Fruit fly (Drosophila melanogaster): ENCODE measurements around the gene larp.

larp gene

dm6 chr3R:28326150-28326965 lies 9.9 kb downstream of the larp start:
- TF ChIP-seq Hr96 (GFP tag; optimal IDR thresholded peaks at IDR 0.05) = peak; percentile 98
- TF ChIP-seq bab1 (GFP tag; optimal IDR thresholded peaks at IDR 0.05) = peak; percentile 98
- peak; percentile 96 for TF ChIP-seq CG7101 (tag; optimal IDR thresholded peaks at IDR 0.05)
- TF ChIP-seq CG11617 (GFP tag; optimal IDR thresholded peaks at IDR 0.05) = peak; percentile 97
- TF ChIP-seq CG1620 (GFP tag; optimal IDR thresholded peaks at IDR 0.05) = peak; percentile 92
- peak; percentile 55 for TF ChIP-seq kay (GFP tag; ENCODE audit: borderline replicate concordance)
- no peak for TF ChIP-seq cnc (optimal IDR thresholded peaks at IDR 0.05)
- TF ChIP-seq pad (GFP tag; optimal IDR thresholded peaks at IDR 0.05) = peak; percentile 84
- peak; percentile 87 for TF ChIP-seq cic (GFP tag; optimal IDR thresholded peaks at IDR 0.05)
- TF ChIP-seq CG7045 (GFP tag; optimal IDR thresholded peaks at IDR 0.05) = peak; percentile 98
- peak; percentile 96 for TF ChIP-seq CG33017 (tag; optimal IDR thresholded peaks at IDR 0.05)
- peak; percentile 97 for TF ChIP-seq CG5204 (GFP tag; optimal IDR thresholded peaks at IDR 0.05)
- TF ChIP-seq ovo (GFP tag; optimal IDR thresholded peaks at IDR 0.05) = peak; percentile 85
- peak; percentile 97 for TF ChIP-seq tj (GFP tag; optimal IDR thresholded peaks at IDR 0.05)
- peak; percentile 94 for TF ChIP-seq Clk (GFP tag; optimal IDR thresholded peaks at IDR 0.05)
- TF ChIP-seq Mnt (GFP tag; optimal IDR thresholded peaks at IDR 0.05) = peak; percentile 94
- peak; percentile 95 for TF ChIP-seq Crg-1 (GFP tag; optimal IDR thresholded peaks at IDR 0.05)
- peak; percentile 96 for TF ChIP-seq CG12768 (GFP tag; optimal IDR thresholded peaks at IDR 0.05)
- TF ChIP-seq toe (GFP tag; optimal IDR thresholded peaks at IDR 0.05) = peak; percentile 96
- TF ChIP-seq CG14711 (tag; optimal IDR thresholded peaks at IDR 0.05) = peak; percentile 94

- TF ChIP-seq CG7101 (tag; optimal IDR thresholded peaks at IDR 0.05) (no peak), cnc (optimal IDR thresholded peaks at IDR 0.05) (no peak), tj (GFP tag; optimal IDR thresholded peaks at IDR 0.05) (no peak), CG12768 (GFP tag; optimal IDR thresholded peaks at IDR 0.05) (no peak), CG7045 (GFP tag; optimal IDR thresholded peaks at IDR 0.05) (no peak), Hr96 (GFP tag; optimal IDR thresholded peaks at IDR 0.05) (no peak), toe (GFP tag; optimal IDR thresholded peaks at IDR 0.05) (no peak), kay (GFP tag; ENCODE audit: borderline replicate concordance) (no peak), Crg-1 (GFP tag; optimal IDR thresholded peaks at IDR 0.05) (no peak), pad (GFP tag; optimal IDR thresholded peaks at IDR 0.05) (no peak), CG33017 (tag; optimal IDR thresholded peaks at IDR 0.05) (no peak), Mnt (GFP tag; optimal IDR thresholded peaks at IDR 0.05) (no peak), CG1620 (GFP tag; optimal IDR thresholded peaks at IDR 0.05) (no peak), CG11617 (GFP tag; optimal IDR thresholded peaks at IDR 0.05) (no peak), Clk (GFP tag; optimal IDR thresholded peaks at IDR 0.05) (no peak), CG5204 (GFP tag; optimal IDR thresholded peaks at IDR 0.05) (no peak), bab1 (GFP tag; optimal IDR thresholded peaks at IDR 0.05) (no peak), cic (GFP tag; optimal IDR thresholded peaks at IDR 0.05) (no peak)
Observed at dm6 chr3R:28325415-28325814, 10.8 kb downstream of the larp start.

- no peak for TF ChIP-seq tj (GFP tag; optimal IDR thresholded peaks at IDR 0.05)
- TF ChIP-seq toe (GFP tag; optimal IDR thresholded peaks at IDR 0.05) = no peak
- no peak for TF ChIP-seq CG5204 (GFP tag; optimal IDR thresholded peaks at IDR 0.05)
- TF ChIP-seq Clk (GFP tag; optimal IDR thresholded peaks at IDR 0.05) = no peak
- TF ChIP-seq Mnt (GFP tag; optimal IDR thresholded peaks at IDR 0.05) = no peak
- TF ChIP-seq CG14711 (tag; optimal IDR thresholded peaks at IDR 0.05) = no peak
- no peak for TF ChIP-seq pad (GFP tag; optimal IDR thresholded peaks at IDR 0.05)
Observed at dm6 chr3R:28324834-28325233, 11.4 kb downstream of the larp start.

DNA sequence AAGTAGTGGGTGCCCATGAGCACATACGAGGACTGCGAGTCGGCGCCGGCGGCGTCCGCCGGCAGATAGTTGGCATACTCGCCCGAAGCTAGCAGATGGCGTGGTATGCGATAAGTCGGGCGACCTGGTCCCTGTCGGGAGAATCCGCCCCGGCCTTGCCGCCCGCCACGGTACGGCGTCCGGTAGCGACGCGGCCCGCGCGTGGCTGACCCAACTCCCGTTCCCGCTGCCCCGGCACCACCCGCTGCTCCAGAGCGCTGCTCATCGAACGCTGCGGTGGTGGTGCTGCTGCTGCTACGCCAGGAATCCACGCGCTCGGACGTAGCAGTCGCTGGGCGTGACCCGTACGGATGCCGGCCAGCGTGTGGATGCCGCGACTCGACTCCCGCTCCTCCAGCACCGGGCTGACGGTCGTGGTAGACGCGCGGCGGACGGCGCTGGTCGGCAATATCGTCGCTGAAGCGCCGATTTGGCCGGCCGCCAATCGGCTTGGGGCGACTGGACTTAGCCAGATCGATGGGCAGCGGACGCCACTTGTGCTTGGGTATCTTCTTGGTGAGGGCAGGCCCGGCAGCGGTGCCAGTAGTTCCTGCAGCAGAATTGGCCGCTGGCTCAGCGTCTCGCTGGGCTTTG lies 12.4 kb downstream of the larp start:
- TF ChIP-seq CG7101 (tag; optimal IDR thresholded peaks at IDR 0.05) (no peak), CG12768 (GFP tag; optimal IDR thresholded peaks at IDR 0.05) (no peak), kay (GFP tag; ENCODE audit: borderline replicate concordance) (no peak), CG1620 (GFP tag; optimal IDR thresholded peaks at IDR 0.05) (no peak), toe (GFP tag; optimal IDR thresholded peaks at IDR 0.05) (no peak), CG11617 (GFP tag; optimal IDR thresholded peaks at IDR 0.05) (no peak), CG7045 (GFP tag; optimal IDR thresholded peaks at IDR 0.05) (no peak), CG14711 (tag; optimal IDR thresholded peaks at IDR 0.05) (no peak), tj (GFP tag; optimal IDR thresholded peaks at IDR 0.05) (no peak), Crg-1 (GFP tag; optimal IDR thresholded peaks at IDR 0.05) (no peak), cic (GFP tag; optimal IDR thresholded peaks at IDR 0.05) (no peak), ovo (GFP tag; optimal IDR thresholded peaks at IDR 0.05) (no peak), CG5204 (GFP tag; optimal IDR thresholded peaks at IDR 0.05) (no peak), CG33017 (tag; optimal IDR thresholded peaks at IDR 0.05) (no peak), Clk (GFP tag; optimal IDR thresholded peaks at IDR 0.05) (no peak), cnc (optimal IDR thresholded peaks at IDR 0.05) (no peak), pad (GFP tag; optimal IDR thresholded peaks at IDR 0.05) (no peak), bab1 (GFP tag; optimal IDR thresholded peaks at IDR 0.05) (no peak), Mnt (GFP tag; optimal IDR thresholded peaks at IDR 0.05) (no peak)

DNA sequence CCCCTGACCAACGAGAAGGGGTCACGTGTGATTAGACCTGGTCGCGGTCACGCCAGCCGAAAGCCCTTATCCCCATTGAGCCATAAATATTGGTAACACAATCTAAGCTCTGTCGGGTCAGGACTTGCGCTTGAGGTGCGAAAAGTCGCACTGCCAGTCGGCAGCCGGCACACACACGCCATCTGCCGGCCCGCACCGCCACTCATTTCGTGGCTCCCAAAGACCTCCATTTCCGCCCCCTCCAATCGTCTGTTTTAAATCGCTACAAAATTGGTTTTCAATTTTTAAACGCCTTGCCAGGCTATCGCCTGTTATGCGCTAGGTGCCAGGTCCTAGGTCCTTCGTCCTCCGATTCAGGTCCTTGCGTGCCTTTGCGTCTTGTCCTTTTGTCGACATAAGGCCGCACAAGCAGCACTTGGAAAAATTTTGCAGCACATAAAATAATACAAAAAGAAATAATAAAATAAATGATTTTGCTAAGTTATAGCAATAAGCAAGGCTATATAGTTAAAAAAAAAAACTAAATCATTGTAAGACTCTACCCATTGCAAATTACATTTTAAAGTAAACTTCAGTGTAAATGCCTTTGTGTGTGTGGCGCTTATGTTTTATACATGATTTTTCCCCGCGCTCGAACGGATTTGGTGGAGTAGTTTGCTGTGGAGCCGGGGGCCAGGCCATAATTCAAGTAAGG lies 18.9 kb downstream of the larp start:
- no peak for TF ChIP-seq CG1620 (GFP tag; optimal IDR thresholded peaks at IDR 0.05)
- no peak for TF ChIP-seq CG5204 (GFP tag; optimal IDR thresholded peaks at IDR 0.05)
- no peak for TF ChIP-seq tj (GFP tag; optimal IDR thresholded peaks at IDR 0.05)
- TF ChIP-seq pad (GFP tag; optimal IDR thresholded peaks at IDR 0.05) = no peak
- TF ChIP-seq Crg-1 (GFP tag; optimal IDR thresholded peaks at IDR 0.05) = no peak
- TF ChIP-seq cic (GFP tag; optimal IDR thresholded peaks at IDR 0.05) = no peak
- TF ChIP-seq ovo (GFP tag; optimal IDR thresholded peaks at IDR 0.05) = no peak
